Fruit fly (Drosophila melanogaster): ENCODE measurements around the gene natalisin.

natalisin gene

dm6 chr3R:14373828-14374217 lies 44.6 kb upstream of the natalisin start (continued):
- peak; percentile 3 for TF ChIP-seq CG11762 (GFP tag; optimal IDR thresholded peaks at IDR 0.05; ENCODE audit: insufficient read depth)

- TF ChIP-seq pdm3 (GFP tag; optimal IDR thresholded peaks at IDR 0.05): no peak
- no peak for TF ChIP-seq CG8632 (GFP tag; optimal IDR thresholded peaks at IDR 0.05)
- TF ChIP-seq CG8119 (GFP tag; IDR thresholded peaks at IDR 0.05): no peak
- no peak for TF ChIP-seq Eip93F (GFP tag; optimal IDR thresholded peaks at IDR 0.05)
- TF ChIP-seq CG34406 (GFP tag; optimal IDR thresholded peaks at IDR 0.05): no peak
- no peak for TF ChIP-seq Ets21C (GFP tag; optimal IDR thresholded peaks at IDR 0.05)
- no peak for TF ChIP-seq Gug (GFP tag; IDR thresholded peaks at IDR 0.05)
- TF ChIP-seq CG7368 (GFP tag; optimal IDR thresholded peaks at IDR 0.05): no peak
- no peak for TF ChIP-seq CG4318 (GFP tag; optimal IDR thresholded peaks at IDR 0.05)
- TF ChIP-seq Ets96B (tag; optimal IDR thresholded peaks at IDR 0.05): no peak
Observed at dm6 chr3R:14381599-14381998, 36.8 kb upstream of the natalisin start, which contains the start of gene soti. Gene soti, minus strand, starts transcription at chr3R:14381699.

dm6 chr3R:14382312-14383046 lies 35.9 kb upstream of the natalisin start:
- peak; percentile 76 for TF ChIP-seq Smox (GFP tag; optimal IDR thresholded peaks at IDR 0.05)
- peak; percentile 85 for TF ChIP-seq CG6792 (GFP tag; optimal IDR thresholded peaks at IDR 0.05)
- peak; percentile 91 for TF ChIP-seq OdsH (GFP tag; optimal IDR thresholded peaks at IDR 0.05)
- peak; percentile 96 for TF ChIP-seq dsx (GFP tag; optimal IDR thresholded peaks at IDR 0.05; ENCODE audit: poor library complexity, severe bottlenecking)
- TF ChIP-seq Ets21C (GFP tag; optimal IDR thresholded peaks at IDR 0.05): peak; percentile 26
- TF ChIP-seq acj6 (GFP tag; optimal IDR thresholded peaks at IDR 0.05): peak; percentile 87
- TF ChIP-seq CG6854 (GFP tag; optimal IDR thresholded peaks at IDR 0.05): peak; percentile 9
- TF ChIP-seq Lpt (GFP tag; optimal IDR thresholded peaks at IDR 0.05): peak; percentile 85
- peak; percentile 89 for TF ChIP-seq CG8119 (GFP tag; IDR thresholded peaks at IDR 0.05)
- peak; percentile 71 for TF ChIP-seq CG11902 (GFP tag; optimal IDR thresholded peaks at IDR 0.05)
- peak; percentile 77 for TF ChIP-seq Sox14 (GFP tag; optimal IDR thresholded peaks at IDR 0.05)
- peak; percentile 83 for TF ChIP-seq CG8319 (GFP tag; optimal IDR thresholded peaks at IDR 0.05)
- TF ChIP-seq salr (GFP tag; optimal IDR thresholded peaks at IDR 0.05): peak in 1 of 2 experiments; percentile 95
- TF ChIP-seq fd85E (GFP tag; optimal IDR thresholded peaks at IDR 0.05): peak; percentile 43
- peak; percentile 85 for TF ChIP-seq CG11762 (GFP tag; optimal IDR thresholded peaks at IDR 0.05; ENCODE audit: insufficient read depth)
- peak; percentile 80 for TF ChIP-seq CG6276 (GFP tag; optimal IDR thresholded peaks at IDR 0.05)
- TF ChIP-seq CG10669 (GFP tag; optimal IDR thresholded peaks at IDR 0.05): peak; percentile 90
- peak; percentile 80 for TF ChIP-seq CG4318 (GFP tag; optimal IDR thresholded peaks at IDR 0.05)
- TF ChIP-seq achi (GFP tag; optimal IDR thresholded peaks at IDR 0.05): peak; percentile 89
- peak; percentile 23 for TF ChIP-seq vri (GFP tag; optimal IDR thresholded peaks at IDR 0.05)
- peak; percentile 41 for TF ChIP-seq Hr39 (GFP tag; optimal IDR thresholded peaks at IDR 0.05)
- TF ChIP-seq esn (GFP tag; optimal IDR thresholded peaks at IDR 0.05): peak; percentile 85
- peak; percentile 87 for TF ChIP-seq fd59A (GFP tag; optimal IDR thresholded peaks at IDR 0.05)
- TF ChIP-seq spab (GFP tag; optimal IDR thresholded peaks at IDR 0.05): peak; percentile 87
- TF ChIP-seq fkh (GFP tag; optimal IDR thresholded peaks at IDR 0.05): no peak
- peak; percentile 83 for TF ChIP-seq Hr4 (GFP tag; optimal IDR thresholded peaks at IDR 0.05)
- peak; percentile 70 for TF ChIP-seq lz (GFP tag; optimal IDR thresholded peaks at IDR 0.05)
- peak; percentile 89 for TF ChIP-seq CG15336 (GFP tag; IDR thresholded peaks at IDR 0.05)
- TF ChIP-seq CG1621 (tag; optimal IDR thresholded peaks at IDR 0.05): peak; percentile 79
- TF ChIP-seq CG10631 (GFP tag; optimal IDR thresholded peaks at IDR 0.05): peak; percentile 91
- TF ChIP-seq CG3032 (tag; optimal IDR thresholded peaks at IDR 0.05): peak; percentile 93
- TF ChIP-seq Eip78C (GFP tag): peak; percentile 97
- TF ChIP-seq pdm3 (GFP tag; optimal IDR thresholded peaks at IDR 0.05): peak; percentile 83
- TF ChIP-seq CG9139 (GFP tag; optimal IDR thresholded peaks at IDR 0.05): peak; percentile 85
- TF ChIP-seq CG7368 (GFP tag; optimal IDR thresholded peaks at IDR 0.05): peak; percentile 84
- peak; percentile 79 for TF ChIP-seq topi (GFP tag; optimal IDR thresholded peaks at IDR 0.05)
- TF ChIP-seq Met (GFP tag; optimal IDR thresholded peaks at IDR 0.05): peak; percentile 76
- TF ChIP-seq CG11294 (GFP tag; IDR thresholded peaks at IDR 0.05): peak; percentile 63
- peak; percentile 91 for TF ChIP-seq svp (GFP tag)
- TF ChIP-seq Sox15 (GFP tag; optimal IDR thresholded peaks at IDR 0.05): peak; percentile 58
- peak; percentile 52 for TF ChIP-seq Blimp-1 (GFP tag; optimal IDR thresholded peaks at IDR 0.05)
